Worm (Caenorhabditis elegans): ENCODE results near the gene C05D12.5.
A peak's percentile ranks its signal among the peaks of the same experiment; 100 is the strongest.

The C05D12.5 gene

ce11 chrII:11444973-11445372 is 10.9 kb downstream of the C05D12.5 start, which contains the start of gene W02B12.13:
Gene W02B12.13, plus strand, starts transcription at chrII:11445273.
- TF ChIP-seq zfp-3 (GFP tag; conservative IDR thresholded peaks at IDR 0.05) (no peak), snpc-4 (tag; optimal IDR thresholded peaks at IDR 0.05) (no peak), egl-43 (GFP tag; IDR thresholded peaks at IDR 0.05) (no peak), ama-1 (optimal IDR thresholded peaks at IDR 0.05) (no peak), skn-1 (tag; optimal IDR thresholded peaks at IDR 0.05) (no peak), dmd-6 (GFP tag; IDR thresholded peaks at IDR 0.05) (no peak), lsy-2 (tag; optimal IDR thresholded peaks at IDR 0.05) (no peak), set-16 (GFP tag; IDR thresholded peaks at IDR 0.05) (no peak), zip-11 (GFP tag; IDR thresholded peaks at IDR 0.05) (no peak), F26F4.8 (GFP tag; conservative IDR thresholded peaks at IDR 0.05) (no peak), aha-1 (tag) (no peak)

ce11 chrII:11448753-11449152 is 14.7 kb downstream of the C05D12.5 start, which contains the start of gene W02B12.1:
Gene W02B12.1, plus strand, starts transcription at chrII:11449021.
- TF ChIP-seq dmd-9 (GFP tag; IDR thresholded peaks at IDR 0.05) (no peak), skn-1 (tag; optimal IDR thresholded peaks at IDR 0.05) (no peak), ceh-20 (GFP tag; IDR thresholded peaks at IDR 0.05) (no peak), aha-1 (tag) (peak; percentile 70), hlh-11 (tag; optimal IDR thresholded peaks at IDR 0.05) (peak; percentile 40), F10B5.3 (tag; optimal IDR thresholded peaks at IDR 0.05) (no peak), snpc-4 (tag; optimal IDR thresholded peaks at IDR 0.05) (no peak), nhr-41 (GFP tag; IDR thresholded peaks at IDR 0.05) (no peak), unc-130 (GFP tag; optimal IDR thresholded peaks at IDR 0.05) (no peak), lin-38 (GFP tag; IDR thresholded peaks at IDR 0.05) (no peak), ceh-82 (tag; optimal IDR thresholded peaks at IDR 0.05) (no peak), ztf-11 (tag; optimal IDR thresholded peaks at IDR 0.05) (no peak), egl-27 (tag; optimal IDR thresholded peaks at IDR 0.05) (no peak), dmd-6 (GFP tag; IDR thresholded peaks at IDR 0.05) (peak; percentile 30; the same call in 1 of the 2 replicates), pqm-1 (tag; optimal IDR thresholded peaks at IDR 0.05) (peak; percentile 78), nhr-48 (tag; optimal IDR thresholded peaks at IDR 0.05) (no peak), pha-4 (GFP tag; IDR thresholded peaks at IDR 0.05) (no peak), pha-4 (tag; optimal IDR thresholded peaks at IDR 0.05) (no peak), sdz-12 (GFP tag; optimal IDR thresholded peaks at IDR 0.05) (no peak), cey-2 (tag; optimal IDR thresholded peaks at IDR 0.05; ENCODE audit: borderline replicate concordance, insufficient read depth) (no peak), mes-2 (tag; optimal IDR thresholded peaks at IDR 0.05; ENCODE audit: poor library complexity, severe bottlenecking) (no peak), hlh-30 (tag; optimal IDR thresholded peaks at IDR 0.05; ENCODE audit: insufficient read depth) (no peak), dpl-1 (GFP tag; optimal IDR thresholded peaks at IDR 0.05) (no peak), F44E2.7 (GFP tag; IDR thresholded peaks at IDR 0.05) (no peak), nhr-25 (tag; optimal IDR thresholded peaks at IDR 0.05; ENCODE audit: borderline replicate concordance, insufficient read depth) (no peak), hif-1 (tag; optimal IDR thresholded peaks at IDR 0.05) (no peak), mxl-3 (GFP tag; optimal IDR thresholded peaks at IDR 0.05) (peak; percentile 6), nhr-28 (tag; optimal IDR thresholded peaks at IDR 0.05) (peak; percentile 38), ceh-44 (GFP tag; IDR thresholded peaks at IDR 0.05) (no peak), tra-1 (GFP tag; IDR thresholded peaks at IDR 0.05) (no peak), nhr-11 (tag; optimal IDR thresholded peaks at IDR 0.05) (no peak), gei-8 (GFP tag; optimal IDR thresholded peaks at IDR 0.05) (no peak), dve-1 (tag; optimal IDR thresholded peaks at IDR 0.05; ENCODE audit: insufficient read depth) (peak; percentile 41), ZK546.5 (tag; optimal IDR thresholded peaks at IDR 0.05) (no peak), daf-16 (GFP tag; optimal IDR thresholded peaks at IDR 0.05) (no peak), daf-16 (tag; optimal IDR thresholded peaks at IDR 0.05) (no peak), lim-7 (GFP tag; IDR thresholded peaks at IDR 0.05) (no peak), lir-3 (tag; optimal IDR thresholded peaks at IDR 0.05) (no peak), lin-13 (GFP tag; optimal IDR thresholded peaks at IDR 0.05) (no peak), F26F4.8 (GFP tag; conservative IDR thresholded peaks at IDR 0.05) (no peak)
